Fruit fly (Drosophila melanogaster) whole organism: ENCODE results near the gene Sec23.

Experiments used
- CG8478 ChIP-seq: fragments of >200 bp; optimal IDR thresholded peaks from 2 replicates; lab custom pipeline; 2018; ENCODE audit warnings: inconsistent platforms
- Dll ChIP-seq: fragments of >200 bp; optimal IDR thresholded peaks from 2 replicates; lab custom pipeline; 2017
- EcR ChIP-seq, 2 experiments: fragments of >200 bp; optimal IDR thresholded peaks; 2 replicates each; lab custom pipeline; 2017; ENCODE audit warnings: missing biosample characterization in 2 of 2, missing genetic modification characterization in 2 of 2, missing genetic modification reagents in 2 of 2
- pan ChIP-seq: fragments of >200 bp; optimal IDR thresholded peaks from 2 replicates; lab custom pipeline; 2017
- psq ChIP-seq: fragments of >200 bp; optimal IDR thresholded peaks from 2 replicates; lab custom pipeline; 2017
- usp ChIP-seq: fragments of >200 bp; optimal IDR thresholded peaks from 2 replicates; lab custom pipeline; 2017; ENCODE audit warnings: missing biosample characterization, missing genetic modification characterization, mixed read lengths

DNA sequence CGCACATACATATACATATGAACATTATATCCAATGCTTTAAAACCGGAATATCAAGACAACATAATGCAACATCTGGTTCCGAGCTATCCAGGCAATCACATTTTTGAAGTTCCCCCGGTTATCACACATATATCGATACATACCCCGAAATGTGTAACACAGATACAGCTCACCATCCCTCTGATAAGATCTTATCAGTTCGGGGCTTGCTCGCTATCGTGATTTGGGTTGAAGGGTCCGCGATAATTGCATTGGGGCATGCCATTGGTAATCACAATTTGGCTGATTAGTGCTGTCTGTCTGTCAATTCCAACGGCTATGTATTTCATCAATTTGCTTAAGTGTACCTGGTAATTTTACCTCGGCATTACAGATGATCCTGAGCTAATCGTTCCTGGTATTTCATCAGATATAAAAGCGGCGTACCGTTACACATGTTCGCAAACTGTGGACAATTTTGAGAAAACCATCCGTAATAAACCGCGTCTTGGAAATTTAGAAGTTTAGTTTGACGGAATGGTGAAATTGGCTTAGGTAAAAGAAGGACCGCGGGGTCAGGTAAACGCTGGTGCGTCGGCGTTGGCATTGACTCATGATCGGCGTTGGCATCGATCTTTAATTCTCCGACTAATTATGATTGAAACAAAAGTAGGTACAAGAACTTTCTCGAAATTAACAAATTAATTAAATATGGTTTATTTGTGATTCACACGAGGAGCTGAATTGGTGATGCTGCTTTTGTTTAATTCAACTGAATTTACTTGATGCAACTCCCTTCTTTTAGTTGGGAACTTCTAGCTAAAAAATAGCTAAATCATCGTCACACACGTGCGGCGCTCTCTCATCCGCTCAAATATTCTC, 23.2 kb downstream of the Sec23 start:
- TF ChIP-seq usp (GFP tag; lab: Kevin White, UChicago) (no peak), pan (no peak), CG8478 (lab: Kevin White, UChicago) (no peak), psq (no peak), Dll (lab: Kevin White, UChicago) (no peak), EcR (GFP tag; optimal IDR thresholded peaks at IDR 0.05; lab: Kevin White, UChicago) (no peak)
